Worm (Caenorhabditis elegans): ENCODE data around the gene gkow-1.

gkow-1 gene

ce11 chrIV:10396827-10397226 lies 38.9 kb downstream of the gkow-1 start:
- TF ChIP-seq zag-1 (tag; optimal IDR thresholded peaks at IDR 0.05) (no peak), tbx-2 (tag; optimal IDR thresholded peaks at IDR 0.05) (peak; percentile 3), ztf-4 (tag; optimal IDR thresholded peaks at IDR 0.05) (no peak), dsc-1 (tag; optimal IDR thresholded peaks at IDR 0.05) (peak; percentile 54), lin-14 (GFP tag; optimal IDR thresholded peaks at IDR 0.05) (peak; percentile 77), nhr-71 (tag; optimal IDR thresholded peaks at IDR 0.05) (peak; percentile 24), fkh-8 (tag; optimal IDR thresholded peaks at IDR 0.05) (peak; percentile 44), fkh-10 (GFP tag; optimal IDR thresholded peaks at IDR 0.05) (peak; percentile 63), nhr-47 (tag; optimal IDR thresholded peaks at IDR 0.05) (peak; percentile 14)

ce11 chrIV:10398244-10398643 lies 40.3 kb downstream of the gkow-1 start:
- TF ChIP-seq ceh-8 (GFP tag; optimal IDR thresholded peaks at IDR 0.05) (peak; percentile 63), lir-3 (tag; optimal IDR thresholded peaks at IDR 0.05; ENCODE audit: poor library complexity) (no peak), unc-130 (tag; optimal IDR thresholded peaks at IDR 0.05) (no peak), nhr-11 (tag; optimal IDR thresholded peaks at IDR 0.05) (no peak), fos-1 (tag; optimal IDR thresholded peaks at IDR 0.05) (no peak), unc-86 (tag; optimal IDR thresholded peaks at IDR 0.05) (no peak), nhr-84 (tag; optimal IDR thresholded peaks at IDR 0.05) (no peak), vab-15 (tag; optimal IDR thresholded peaks at IDR 0.05) (no peak), lin-35 (GFP tag; optimal IDR thresholded peaks at IDR 0.05) (no peak), C34B4.2 (tag; optimal IDR thresholded peaks at IDR 0.05) (no peak), hlh-17 (GFP tag; optimal IDR thresholded peaks at IDR 0.05; ENCODE audit: borderline replicate concordance) (no peak), nhr-85 (tag) (no peak), sup-37 (GFP tag; optimal IDR thresholded peaks at IDR 0.05) (no peak), alr-1 (tag; optimal IDR thresholded peaks at IDR 0.05; ENCODE audit: borderline replicate concordance) (no peak), ceh-90 (tag; optimal IDR thresholded peaks at IDR 0.05) (no peak), lsy-2 (tag; optimal IDR thresholded peaks at IDR 0.05) (peak in 1 of 2 experiments; percentile 19), ceh-63 (GFP tag; optimal IDR thresholded peaks at IDR 0.05) (peak; percentile 12), nhr-90 (tag; optimal IDR thresholded peaks at IDR 0.05; ENCODE audit: poor library complexity) (no peak), zip-4 (GFP tag; optimal IDR thresholded peaks at IDR 0.05) (no peak), ces-1 (GFP tag; optimal IDR thresholded peaks at IDR 0.05) (no peak), snu-23 (GFP tag; optimal IDR thresholded peaks at IDR 0.05) (no peak), irx-1 (tag; optimal IDR thresholded peaks at IDR 0.05) (no peak), C16A3.4 (tag; optimal IDR thresholded peaks at IDR 0.05) (no peak), tbx-2 (tag; optimal IDR thresholded peaks at IDR 0.05) (peak; percentile 17), nhr-20 (tag; optimal IDR thresholded peaks at IDR 0.05) (no peak), isw-1 (GFP tag; IDR thresholded peaks at IDR 0.05) (no peak), hpl-2 (GFP tag; optimal IDR thresholded peaks at IDR 0.05) (no peak), C04F5.9 (tag; optimal IDR thresholded peaks at IDR 0.05) (no peak), blmp-1 (tag; optimal IDR thresholded peaks at IDR 0.05) (no peak), pax-3 (tag; optimal IDR thresholded peaks at IDR 0.05) (no peak), dpl-1 (GFP tag; optimal IDR thresholded peaks at IDR 0.05) (no peak), skn-1 (tag; optimal IDR thresholded peaks at IDR 0.05) (no peak), unc-98 (GFP tag; IDR thresholded peaks at IDR 0.05) (no peak), hlh-4 (tag; optimal IDR thresholded peaks at IDR 0.05) (no peak), ets-5 (GFP tag; IDR thresholded peaks at IDR 0.05) (no peak), efl-1 (optimal IDR thresholded peaks at IDR 0.05) (no peak), efl-1 (GFP tag; optimal IDR thresholded peaks at IDR 0.05 in 1 of 2) (no peak), ceh-88 (GFP tag; IDR thresholded peaks at IDR 0.05) (no peak), Y116A8C.19 (tag; optimal IDR thresholded peaks at IDR 0.05; ENCODE audit: borderline replicate concordance) (no peak), xbp-1 (tag; optimal IDR thresholded peaks at IDR 0.05) (no peak), tlp-1 (tag; optimal IDR thresholded peaks at IDR 0.05) (no peak), fkh-8 (tag; optimal IDR thresholded peaks at IDR 0.05) (no peak), elt-3 (tag; optimal IDR thresholded peaks at IDR 0.05) (no peak), nhr-237 (tag; optimal IDR thresholded peaks at IDR 0.05) (no peak), lin-39 (tag; optimal IDR thresholded peaks at IDR 0.05) (no peak)
